Fruit fly (Drosophila melanogaster) Kc167 (cell line): ENCODE measurements around the gene LSm-4.

ENCODE experiments used
- Sin3A ChIP-seq: fragments of >200 bp; optimal IDR thresholded peaks from 2 replicates; lab custom pipeline; 2018; ENCODE audit warnings: missing external identifiers
- h ChIP-seq: fragments of >200 bp; optimal IDR thresholded peaks from 3 replicates; lab custom pipeline; 2018; ENCODE audit warnings: missing external identifiers
- insv ChIP-seq: fragments of >200 bp; optimal IDR thresholded peaks from 3 replicates; lab custom pipeline; 2018; ENCODE audit warnings: missing external identifiers
- ttk ChIP-seq: sonication (Bioruptor generic); optimal IDR thresholded peaks from 2 replicates; lab custom pipeline; 2017; ENCODE audit warnings: missing external identifiers

dm6 chr2L:10378631-10379030, 26.4 kb downstream of the LSm-4 start:
- TF ChIP-seq ttk (lab: Kevin White, UChicago) = no peak
- no peak for TF ChIP-seq h (lab: Kevin White, UChicago)
- no peak for TF ChIP-seq Sin3A (lab: Kevin White, UChicago)
- TF ChIP-seq insv (lab: Kevin White, UChicago) = no peak
